Fruit fly (Drosophila melanogaster) whole organism, embryonic: Measurements from ENCODE around the gene Rab40.

ENCODE experiments used
- Abd-B ChIP-seq: fragments of 200-800 bp; sonication (Bioruptor generic); optimal IDR thresholded peaks from 2 replicates; lab custom pipeline; 2018; ENCODE audit warnings: missing biosample characterization, mild to moderate bottlenecking, missing genetic modification characterization, moderate library complexity
- CG10209 ChIP-seq: fragments of 200-800 bp; sonication (Bioruptor generic); optimal IDR thresholded peaks from 3 replicates; lab custom pipeline; 2017; ENCODE audit warnings: missing biosample characterization, mild to moderate bottlenecking, missing genetic modification characterization, missing genetic modification reagents
- CG10366 ChIP-seq: fragments of 200-800 bp; sonication (Bioruptor generic); IDR thresholded peaks from 2 replicates; pipeline ENCODE4 v1.3.6; 2022; ENCODE audit warnings: missing biosample characterization, missing genetic modification characterization
- CG11247 ChIP-seq: fragments of 200-800 bp; sonication (Bioruptor generic); IDR thresholded peaks from 2 replicates; pipeline ENCODE4 v1.3.6; 2022; ENCODE audit warnings: missing biosample characterization, missing genetic modification characterization
- CG11695 ChIP-seq: fragments of 200-800 bp; sonication (Bioruptor generic); IDR thresholded peaks from 3 replicates; pipeline ENCODE4 v1.3.6; 2022; ENCODE audit warnings: missing biosample characterization, missing genetic modification characterization
- CG11723 ChIP-seq: fragments of 200-800 bp; sonication (Bioruptor generic); optimal IDR thresholded peaks from 2 replicates; lab custom pipeline; 2017; ENCODE audit warnings: missing biosample characterization, mild to moderate bottlenecking, missing genetic modification characterization
- CG12236 ChIP-seq: fragments of 200-800 bp; sonication (Bioruptor generic); optimal IDR thresholded peaks from 2 replicates; lab custom pipeline; 2016; ENCODE audit warnings: missing biosample characterization, missing genetic modification characterization
- CG15269 ChIP-seq: fragments of 200-800 bp; sonication (Bioruptor generic); optimal IDR thresholded peaks from 2 replicates; lab custom pipeline; 2018; ENCODE audit warnings: missing biosample characterization, mild to moderate bottlenecking, missing genetic modification characterization, moderate library complexity
- CG17802 ChIP-seq: fragments of 200-800 bp; sonication (Bioruptor generic); optimal IDR thresholded peaks from 2 replicates; lab custom pipeline; 2018; ENCODE audit warnings: missing biosample characterization, mild to moderate bottlenecking, missing genetic modification characterization, moderate library complexity
- CG18262 ChIP-seq: fragments of 200-800 bp; optimal IDR thresholded peaks from 3 replicates; lab custom pipeline; 2019; ENCODE audit warnings: missing biosample characterization, mild to moderate bottlenecking, missing genetic modification characterization, moderate library complexity
- CG18476 ChIP-seq: fragments of 200-800 bp; sonication (Bioruptor generic); optimal IDR thresholded peaks from 2 replicates; lab custom pipeline; 2016; ENCODE audit warnings: missing biosample characterization, mild to moderate bottlenecking, missing genetic modification characterization
- CG33557 ChIP-seq: fragments of 200-800 bp; sonication (Bioruptor generic); optimal IDR thresholded peaks from 2 replicates; lab custom pipeline; 2019; ENCODE audit warnings: missing biosample characterization, mild to moderate bottlenecking, missing genetic modification characterization, moderate library complexity
- CG3726 ChIP-seq: fragments of 200-800 bp; sonication (Bioruptor generic); IDR thresholded peaks from 3 replicates; pipeline ENCODE4, ENCODE4 v1.3.6; 2022; ENCODE audit warnings: missing biosample characterization, missing genetic modification characterization
- CG4328 ChIP-seq: fragments of 200-800 bp; sonication (Bioruptor generic); optimal IDR thresholded peaks from 3 replicates; lab custom pipeline; 2017; ENCODE audit warnings: missing biosample characterization, missing genetic modification reagents, missing genetic modification characterization
- CG5245 ChIP-seq: fragments of 200-800 bp; sonication (Bioruptor generic); optimal IDR thresholded peaks from 3 replicates; lab custom pipeline; 2016; ENCODE audit warnings: missing biosample characterization, missing genetic modification characterization
- CG5953 ChIP-seq: fragments of 200-800 bp; sonication (Bioruptor generic); IDR thresholded peaks from 2 replicates; pipeline ENCODE4 v1.3.6; 2022; ENCODE audit warnings: missing biosample characterization, missing genetic modification characterization
- CG6175 ChIP-seq: fragments of 200-800 bp; sonication (Bioruptor generic); IDR thresholded peaks from 3 replicates; pipeline ENCODE4 v1.3.6; 2022; ENCODE audit warnings: missing biosample characterization, missing genetic modification characterization
- CG6765 ChIP-seq: fragments of 200-800 bp; sonication (Bioruptor generic); optimal IDR thresholded peaks from 3 replicates; lab custom pipeline; 2017; ENCODE audit warnings: missing biosample characterization, mild to moderate bottlenecking, missing genetic modification characterization
- CG9437 ChIP-seq: fragments of 200-800 bp; sonication (Bioruptor generic); optimal IDR thresholded peaks from 2 replicates; lab custom pipeline; 2018; ENCODE audit warnings: missing biosample characterization, mild to moderate bottlenecking, missing genetic modification characterization
- D19A ChIP-seq: fragments of 200-800 bp; optimal IDR thresholded peaks from 3 replicates; lab custom pipeline; 2019; ENCODE audit warnings: missing biosample characterization, mild to moderate bottlenecking, missing genetic modification characterization, moderate library complexity
- Dll ChIP-seq: fragments of 200-800 bp; sonication (Bioruptor generic); IDR thresholded peaks from 4 replicates; pipeline ENCODE4 v1.3.6; 2022; ENCODE audit warnings: missing biosample characterization, missing genetic modification characterization; ENCODE audit not compliant: partially characterized antibody
- E2f2 ChIP-seq: fragments of 200-800 bp; sonication (Bioruptor generic); IDR thresholded peaks from 2 replicates; pipeline ENCODE4 v1.3.6; 2022; ENCODE audit warnings: missing biosample characterization, missing genetic modification characterization
- Eip74EF ChIP-seq, 2 experiments: fragments of 200-800 bp in 1 of 2; fragments of >200 bp in 1 of 2; sonication (Bioruptor generic) in 1 of 2; optimal IDR thresholded peaks; 2 replicates each; lab custom pipeline; 2017 to 2019; ENCODE audit warnings: missing biosample characterization in 2 of 2, missing genetic modification characterization in 2 of 2, mild to moderate bottlenecking in 1 of 2, moderate library complexity in 1 of 2
- Fer2 ChIP-seq: fragments of 200-800 bp; sonication (Bioruptor generic); optimal IDR thresholded peaks from 2 replicates; lab custom pipeline; 2018; ENCODE audit warnings: missing biosample characterization, mild to moderate bottlenecking, missing genetic modification characterization, moderate library complexity
- Gug ChIP-seq: fragments of 200-800 bp; sonication (Bioruptor generic); IDR thresholded peaks from 4 replicates; pipeline ENCODE4 v1.3.6; 2022; ENCODE audit warnings: missing biosample characterization, missing genetic modification characterization
- Hr51 ChIP-seq, 2 experiments: fragments of 200-800 bp; sonication (Bioruptor generic); optimal IDR thresholded peaks; 2 replicates in 1 of 2; 3 replicates in 1 of 2; lab custom pipeline; 2016 to 2018; ENCODE audit warnings: missing biosample characterization in 2 of 2, missing genetic modification characterization in 2 of 2, mild to moderate bottlenecking in 1 of 2, moderate library complexity in 1 of 2
- Kr ChIP-seq: fragments of 200-800 bp; sonication (Bioruptor generic); optimal IDR thresholded peaks from 2 replicates; lab custom pipeline; 2017; ENCODE audit warnings: missing biosample characterization, mild to moderate bottlenecking, missing genetic modification characterization
- Oli ChIP-seq: fragments of 200-800 bp; sonication (Bioruptor generic); optimal IDR thresholded peaks from 2 replicates; lab custom pipeline; 2018; ENCODE audit warnings: missing biosample characterization, mild to moderate bottlenecking, missing genetic modification characterization, moderate library complexity
- Trl ChIP-seq, 3 experiments: fragments of >200 bp in 2 of 3; fragments of 200-800 bp in 1 of 3; sonication (Bioruptor generic) in 1 of 3; optimal IDR thresholded peaks; 2 replicates in 1 of 3; 3 replicates in 2 of 3; lab custom pipeline; 2016 to 2017; ENCODE audit warnings: missing biosample characterization in 1 of 3, missing genetic modification characterization in 1 of 3
- Xbp1 ChIP-seq: fragments of 200-800 bp; sonication (Bioruptor generic); optimal IDR thresholded peaks from 3 replicates; lab custom pipeline; 2016; ENCODE audit warnings: missing biosample characterization, mild to moderate bottlenecking, missing genetic modification characterization
- ac ChIP-seq: fragments of 200-800 bp; sonication (Bioruptor generic); optimal IDR thresholded peaks from 3 replicates; lab custom pipeline; 2017; ENCODE audit warnings: missing biosample characterization, mild to moderate bottlenecking, missing genetic modification characterization
- az2 ChIP-seq: fragments of 200-800 bp; sonication (Bioruptor generic); optimal IDR thresholded peaks from 3 replicates; lab custom pipeline; 2016; ENCODE audit warnings: missing biosample characterization, missing genetic modification characterization
- bigmax ChIP-seq: fragments of 200-800 bp; sonication (Bioruptor generic); optimal IDR thresholded peaks from 2 replicates; lab custom pipeline; 2018; ENCODE audit warnings: missing biosample characterization, mild to moderate bottlenecking, missing genetic modification characterization
- caup ChIP-seq: fragments of 200-800 bp; sonication (Bioruptor generic); optimal IDR thresholded peaks from 3 replicates; lab custom pipeline; 2017; ENCODE audit warnings: missing biosample characterization, mild to moderate bottlenecking, missing genetic modification characterization, moderate library complexity; ENCODE audit not compliant: severe bottlenecking
- chif ChIP-seq, 2 experiments: fragments of 200-800 bp; sonication (Bioruptor generic); optimal IDR thresholded peaks; 3 replicates each; lab custom pipeline; 2016; ENCODE audit warnings: missing biosample characterization in 2 of 2, missing genetic modification characterization in 2 of 2
- ci ChIP-seq: fragments of 200-800 bp; sonication (Bioruptor generic); IDR thresholded peaks from 3 replicates; pipeline ENCODE4 v1.3.6; 2022; ENCODE audit warnings: missing biosample characterization, missing genetic modification characterization
- crol ChIP-seq: fragments of 200-800 bp; sonication (Bioruptor generic); IDR thresholded peaks from 2 replicates; pipeline ENCODE4 v1.3.6; 2022; ENCODE audit warnings: missing biosample characterization, missing genetic modification characterization
- da ChIP-seq: fragments of 200-800 bp; sonication (Bioruptor generic); optimal IDR thresholded peaks from 2 replicates; lab custom pipeline; 2016; ENCODE audit warnings: missing biosample characterization, missing genetic modification characterization
- ewg ChIP-seq: fragments of 200-800 bp; sonication (Bioruptor generic); optimal IDR thresholded peaks from 3 replicates; lab custom pipeline; 2017; ENCODE audit warnings: mild to moderate bottlenecking, missing biosample characterization, missing genetic modification reagents, missing genetic modification characterization
- exex ChIP-seq: fragments of 200-800 bp; sonication (Bioruptor generic); optimal IDR thresholded peaks from 4 replicates; lab custom pipeline; 2018; ENCODE audit warnings: missing biosample characterization, mild to moderate bottlenecking, missing genetic modification characterization, moderate library complexity
- fd96Cb ChIP-seq: fragments of 200-800 bp; sonication (Bioruptor generic); optimal IDR thresholded peaks from 2 replicates; lab custom pipeline; 2018; ENCODE audit warnings: missing biosample characterization, mild to moderate bottlenecking, missing genetic modification characterization, moderate library complexity
- klu ChIP-seq: fragments of 200-800 bp; sonication (Bioruptor generic); IDR thresholded peaks from 2 replicates; pipeline ENCODE4 v1.3.6; 2022; ENCODE audit warnings: missing biosample characterization, missing genetic modification characterization
- lilli ChIP-seq: fragments of 200-800 bp; sonication (Bioruptor generic); optimal IDR thresholded peaks from 3 replicates; lab custom pipeline; 2016; ENCODE audit warnings: missing biosample characterization, missing genetic modification characterization
- lmd ChIP-seq: fragments of 200-800 bp; sonication (Bioruptor generic); IDR thresholded peaks from 2 replicates; pipeline ENCODE4 v1.3.6; 2022; ENCODE audit warnings: missing biosample characterization, missing genetic modification characterization
- odd ChIP-seq: fragments of 200-800 bp; sonication (Bioruptor generic); optimal IDR thresholded peaks from 2 replicates; lab custom pipeline; 2017; ENCODE audit warnings: missing biosample characterization, mild to moderate bottlenecking, missing genetic modification characterization
- otp ChIP-seq: fragments of 200-800 bp; sonication (Bioruptor generic); IDR thresholded peaks from 3 replicates; pipeline ENCODE4, ENCODE4 v1.3.6; 2022; ENCODE audit warnings: missing biosample characterization, missing genetic modification characterization
- pfk ChIP-seq: fragments of 200-800 bp; sonication (Bioruptor generic); optimal IDR thresholded peaks from 2 replicates; lab custom pipeline; 2018; ENCODE audit warnings: missing biosample characterization, mild to moderate bottlenecking, missing genetic modification characterization, moderate library complexity
- salm ChIP-seq: fragments of 200-800 bp; sonication (Bioruptor generic); optimal IDR thresholded peaks from 2 replicates; lab custom pipeline; 2018; ENCODE audit warnings: missing biosample characterization, mild to moderate bottlenecking, missing genetic modification characterization
- trem ChIP-seq: fragments of 200-800 bp; optimal IDR thresholded peaks from 3 replicates; lab custom pipeline; 2019; ENCODE audit warnings: missing biosample characterization, mild to moderate bottlenecking, missing genetic modification characterization, moderate library complexity
- tx ChIP-seq: fragments of 200-800 bp; sonication (Bioruptor generic); optimal IDR thresholded peaks from 2 replicates; lab custom pipeline; 2016; ENCODE audit warnings: missing biosample characterization, missing genetic modification characterization

Rab40 gene

DNA sequence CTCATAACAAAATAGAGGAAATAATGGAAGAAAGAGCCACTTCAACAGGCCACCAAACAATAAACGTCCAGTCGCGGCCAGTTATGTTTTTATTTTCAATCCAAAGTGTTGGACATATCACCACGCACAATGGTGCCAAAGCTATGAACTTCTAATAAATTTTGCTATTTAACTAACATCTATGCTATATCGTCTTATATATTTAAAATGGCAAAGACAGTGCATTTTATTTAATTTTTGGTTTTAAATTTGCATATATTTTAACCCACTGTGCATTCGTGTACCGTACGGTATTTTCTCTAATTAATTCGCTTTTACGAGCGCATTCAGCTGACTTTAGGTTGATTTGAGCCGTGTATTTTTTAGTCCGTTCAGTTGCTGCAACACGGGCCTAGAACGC is 8.6 kb downstream of the Rab40 start, which contains the start of gene CG15927 (continued):
- TF ChIP-seq tx (GFP tag; lab: Kevin White, UChicago) (no peak), CG4328 (GFP tag; lab: Kevin White, UChicago) (no peak), crol (GFP tag; lab: Robert Waterston, UW) (no peak), CG17802 (peak; percentile 15), trem (tag; lab: Kevin White, UChicago) (peak; percentile 30), chif (GFP tag; optimal IDR thresholded peaks at IDR 0.05; lab: Kevin White, UChicago) (no peak), Kr (GFP tag; lab: Kevin White, UChicago) (no peak), lilli (peak; percentile 66), CG5245 (GFP tag; lab: Kevin White, UChicago) (peak; percentile 22), otp (GFP tag; lab: Robert Waterston, UW) (0 out of 3 replicates have a peak, but pooled peaks have one; percentile 33), Xbp1 (GFP tag; lab: Kevin White, UChicago) (peak; percentile 47), CG33557 (GFP tag; lab: Kevin White, UChicago) (no peak), E2f2 (GFP tag; lab: Robert Waterston, UW) (peak; percentile 43; the same call in 1 of the 2 replicates), exex (tag; lab: Kevin White, UChicago) (no peak), CG18476 (GFP tag; lab: Kevin White, UChicago) (peak; percentile 33), CG11723 (no peak), CG6175 (no peak), CG12236 (no peak), da (no peak), Hr51 (GFP tag; optimal IDR thresholded peaks at IDR 0.05; lab: Kevin White, UChicago) (peak in 1 of 2 experiments; percentile 55), CG3726 (GFP tag; lab: Robert Waterston, UW) (no peak), salm (tag; lab: Kevin White, UChicago) (peak; percentile 8), CG6765 (GFP tag; lab: Kevin White, UChicago) (no peak), CG10209 (peak; percentile 31), ci (GFP tag; lab: Robert Waterston, UW) (peak; percentile 96), klu (GFP tag; lab: Robert Waterston, UW) (no peak), CG15269 (peak; percentile 54), bigmax (GFP tag; lab: Kevin White, UChicago) (no peak), fd96Cb (tag; lab: Kevin White, UChicago) (peak; percentile 68), Abd-B (GFP tag; lab: Kevin White, UChicago) (peak; percentile 56), CG5953 (GFP tag; lab: Robert Waterston, UW) (peak; percentile 58; the same call in 1 of the 2 replicates), Eip74EF (GFP tag; optimal IDR thresholded peaks at IDR 0.05; lab: Kevin White, UChicago) (no peak), D19A (tag; lab: Kevin White, UChicago) (peak; percentile 39), CG11247 (GFP tag; lab: Robert Waterston, UW) (no peak), az2 (GFP tag; lab: Kevin White, UChicago) (peak; percentile 42), Gug (GFP tag; lab: Robert Waterston, UW) (no peak), ewg (peak; percentile 44), lmd (peak; percentile 55), CG9437 (GFP tag; lab: Kevin White, UChicago) (no peak), ac (GFP tag; lab: Kevin White, UChicago) (no peak), pfk (GFP tag; lab: Kevin White, UChicago) (no peak), Dll (GFP tag; lab: Robert Waterston, UW) (no peak), CG18262 (no peak), caup (peak; percentile 12), CG11695 (GFP tag; lab: Robert Waterston, UW) (no peak), odd (GFP tag; lab: Kevin White, UChicago) (no peak), Oli (tag; lab: Kevin White, UChicago) (peak; percentile 61), Fer2 (tag; lab: Kevin White, UChicago) (no peak), CG10366 (GFP tag; lab: Robert Waterston, UW) (peak; percentile 69), Trl (optimal IDR thresholded peaks at IDR 0.05; lab: Kevin White, UChicago) (no peak), Trl (GFP tag; optimal IDR thresholded peaks at IDR 0.05; lab: Kevin White, UChicago) (peak; percentile 23)
